Fruit fly (Drosophila melanogaster) whole organism, embryonic: ENCODE data around the gene Prosbeta6.

Experiments
- Abd-B ChIP-seq: fragments of 200-800 bp; sonication (Bioruptor generic); optimal IDR thresholded peaks from 2 replicates; lab custom pipeline; 2018; ENCODE audit warnings: missing biosample characterization, mild to moderate bottlenecking, missing genetic modification characterization, moderate library complexity
- Ada2b ChIP-seq: fragments of 200-800 bp; sonication (Bioruptor generic); IDR thresholded peaks from 2 replicates; pipeline ENCODE4 v1.3.6; 2022; ENCODE audit warnings: missing biosample characterization, missing genetic modification characterization
- BEAF-32 ChIP-seq: fragments of 200-800 bp; sonication (Bioruptor generic); optimal IDR thresholded peaks from 3 replicates; lab custom pipeline; 2017; ENCODE audit warnings: missing biosample characterization, missing genetic modification characterization, mild to moderate bottlenecking, moderate library complexity, missing genetic modification reagents
- CG10366 ChIP-seq: fragments of 200-800 bp; sonication (Bioruptor generic); IDR thresholded peaks from 2 replicates; pipeline ENCODE4 v1.3.6; 2022; ENCODE audit warnings: missing biosample characterization, missing genetic modification characterization
- CG11085 ChIP-seq: fragments of 200-800 bp; sonication (Bioruptor generic); IDR thresholded peaks from 2 replicates; pipeline ENCODE4 v1.3.6; 2022; ENCODE audit warnings: missing biosample characterization, missing genetic modification characterization
- CG1233 ChIP-seq: fragments of 200-800 bp; sonication (Bioruptor generic); optimal IDR thresholded peaks from 4 replicates; lab custom pipeline; 2018; ENCODE audit warnings: missing biosample characterization, mild to moderate bottlenecking, missing genetic modification characterization
- CG12769 ChIP-seq: fragments of 200-800 bp; sonication (Bioruptor generic); optimal IDR thresholded peaks from 2 replicates; lab custom pipeline; 2019; ENCODE audit warnings: missing biosample characterization, mild to moderate bottlenecking, missing genetic modification characterization, moderate library complexity
- CG13775 ChIP-seq: fragments of 200-800 bp; sonication (Bioruptor generic); optimal IDR thresholded peaks from 3 replicates; lab custom pipeline; 2017; ENCODE audit warnings: missing biosample characterization, mild to moderate bottlenecking, missing genetic modification characterization
- CG1529 ChIP-seq: fragments of 200-800 bp; sonication (Bioruptor generic); optimal IDR thresholded peaks from 3 replicates; lab custom pipeline; 2018; ENCODE audit warnings: missing biosample characterization, missing genetic modification characterization
- CG15479 ChIP-seq: fragments of 200-800 bp; sonication (Bioruptor generic); optimal IDR thresholded peaks from 3 replicates; lab custom pipeline; 2019; ENCODE audit warnings: missing biosample characterization, mild to moderate bottlenecking, missing genetic modification characterization, moderate library complexity
- CG17361 ChIP-seq: fragments of 200-800 bp; sonication (Bioruptor generic); IDR thresholded peaks from 3 replicates; pipeline ENCODE4 v1.3.6; 2022; ENCODE audit warnings: missing biosample characterization, missing genetic modification characterization
- CG17568 ChIP-seq: fragments of 200-800 bp; sonication (Bioruptor generic); optimal IDR thresholded peaks from 2 replicates; lab custom pipeline; 2018; ENCODE audit warnings: missing biosample characterization, mild to moderate bottlenecking, missing genetic modification characterization, moderate library complexity
- CG18619 ChIP-seq: fragments of 200-800 bp; sonication (Bioruptor generic); optimal IDR thresholded peaks from 3 replicates; lab custom pipeline; 2017; ENCODE audit warnings: missing biosample characterization, mild to moderate bottlenecking, missing genetic modification characterization
- CG2199 ChIP-seq: fragments of 200-800 bp; sonication (Bioruptor generic); IDR thresholded peaks from 3 replicates; pipeline ENCODE4 v1.3.6; 2022; ENCODE audit warnings: missing biosample characterization, missing genetic modification characterization
- CG4854 ChIP-seq: fragments of 200-800 bp; sonication (Bioruptor generic); optimal IDR thresholded peaks from 2 replicates; lab custom pipeline; 2016; ENCODE audit warnings: missing biosample characterization, missing genetic modification characterization, inconsistent platforms
- CG7372 ChIP-seq: fragments of 200-800 bp; sonication (Bioruptor generic); IDR thresholded peaks from 2 replicates; pipeline ENCODE4 v1.3.6; 2022; ENCODE audit warnings: missing biosample characterization, missing genetic modification characterization
- CG7839 ChIP-seq: fragments of 200-800 bp; sonication (Bioruptor generic); optimal IDR thresholded peaks from 3 replicates; lab custom pipeline; 2018; ENCODE audit warnings: missing biosample characterization, mild to moderate bottlenecking, missing genetic modification characterization, moderate library complexity
- CG8924 ChIP-seq: fragments of 200-800 bp; optimal IDR thresholded peaks from 3 replicates; lab custom pipeline; 2019; ENCODE audit warnings: missing biosample characterization, mild to moderate bottlenecking, missing genetic modification characterization, moderate library complexity
- CoRest ChIP-seq: fragments of 200-800 bp; sonication (Bioruptor generic); optimal IDR thresholded peaks from 3 replicates; lab custom pipeline; 2018; ENCODE audit warnings: missing biosample characterization, mild to moderate bottlenecking, missing genetic modification characterization, moderate library complexity
- Dfd ChIP-seq, 2 experiments: fragments of >200 bp; optimal IDR thresholded peaks; 2 replicates each; lab custom pipeline; 2017; ENCODE audit warnings: missing biosample characterization in 2 of 2, missing genetic modification characterization in 2 of 2
- Dip2 ChIP-seq: fragments of 200-800 bp; sonication (Bioruptor generic); IDR thresholded peaks from 2 replicates; pipeline ENCODE4 v1.3.6; 2022; ENCODE audit warnings: missing biosample characterization, missing genetic modification characterization
- Dref ChIP-seq: fragments of 200-800 bp; sonication (Bioruptor generic); IDR thresholded peaks from 2 replicates; pipeline ENCODE4 v1.3.6; 2022; ENCODE audit warnings: missing biosample characterization, missing genetic modification characterization
- Fer1 ChIP-seq: fragments of 200-800 bp; sonication (Bioruptor generic); optimal IDR thresholded peaks from 2 replicates; lab custom pipeline; 2017; ENCODE audit warnings: missing biosample characterization, mild to moderate bottlenecking, missing genetic modification characterization
- GATAe ChIP-seq: fragments of 200-800 bp; sonication (Bioruptor generic); conservative IDR thresholded peaks from 2 replicates; pipeline ENCODE4 v1.3.6; 2022; ENCODE audit warnings: missing biosample characterization, missing genetic modification characterization
- Hsf ChIP-seq: fragments of 200-800 bp; sonication (Bioruptor generic); optimal IDR thresholded peaks from 3 replicates; lab custom pipeline; 2016; ENCODE audit warnings: missing biosample characterization, missing genetic modification characterization
- Lhr ChIP-seq: fragments of 200-800 bp; sonication (Bioruptor generic); optimal IDR thresholded peaks from 3 replicates; lab custom pipeline; 2017; ENCODE audit warnings: mild to moderate bottlenecking, missing biosample characterization, missing genetic modification reagents, missing genetic modification characterization
- Sox100B ChIP-seq: fragments of 200-800 bp; sonication (Bioruptor generic); optimal IDR thresholded peaks from 3 replicates; lab custom pipeline; 2018; ENCODE audit warnings: missing biosample characterization, mild to moderate bottlenecking, missing genetic modification characterization
- Vsx1 ChIP-seq: fragments of 200-800 bp; sonication (Bioruptor generic); optimal IDR thresholded peaks from 2 replicates; lab custom pipeline; 2017; ENCODE audit warnings: missing biosample characterization, mild to moderate bottlenecking, missing genetic modification characterization, missing genetic modification reagents
- bbx ChIP-seq: fragments of 200-800 bp; sonication (Bioruptor generic); IDR thresholded peaks from 2 replicates; pipeline ENCODE4 v1.3.6; 2022; ENCODE audit warnings: missing biosample characterization, missing genetic modification characterization; ENCODE audit not compliant: partially characterized antibody
- cg ChIP-seq: fragments of 200-800 bp; sonication (Bioruptor generic); optimal IDR thresholded peaks from 3 replicates; lab custom pipeline; 2019; ENCODE audit warnings: missing biosample characterization, mild to moderate bottlenecking, missing genetic modification characterization, moderate library complexity
- chm ChIP-seq: fragments of 200-800 bp; sonication (Bioruptor generic); IDR thresholded peaks from 2 replicates; pipeline ENCODE4 v1.3.6; 2022; ENCODE audit warnings: missing biosample characterization, missing genetic modification characterization
- dmrt99B ChIP-seq: fragments of 200-800 bp; sonication (Bioruptor generic); optimal IDR thresholded peaks from 2 replicates; lab custom pipeline; 2018; ENCODE audit warnings: missing biosample characterization, mild to moderate bottlenecking, missing genetic modification characterization, moderate library complexity
- gce ChIP-seq: fragments of 200-800 bp; sonication (Bioruptor generic); IDR thresholded peaks from 3 replicates; pipeline ENCODE4 v1.3.6; 2022; ENCODE audit warnings: missing biosample characterization, missing genetic modification characterization
- gsb ChIP-seq: fragments of 200-800 bp; sonication (Bioruptor generic); IDR thresholded peaks from 2 replicates; pipeline ENCODE4 v1.3.6; 2022; ENCODE audit warnings: missing biosample characterization, missing genetic modification characterization
- hth ChIP-seq: fragments of >200 bp; optimal IDR thresholded peaks from 2 replicates; lab custom pipeline; 2017; ENCODE audit warnings: inconsistent platforms
- ind ChIP-seq: fragments of 200-800 bp; sonication (Bioruptor generic); optimal IDR thresholded peaks from 3 replicates; lab custom pipeline; 2016; ENCODE audit warnings: missing biosample characterization, missing genetic modification characterization
- kay ChIP-seq: fragments of 200-800 bp; sonication (Bioruptor generic); optimal IDR thresholded peaks from 2 replicates; lab custom pipeline; 2016; ENCODE audit warnings: missing biosample characterization, missing genetic modification characterization
- ken ChIP-seq: fragments of 200-800 bp; sonication (Bioruptor generic); IDR thresholded peaks from 3 replicates; pipeline ENCODE4 v1.3.6; 2022; ENCODE audit warnings: missing biosample characterization, missing genetic modification characterization
- klu ChIP-seq: fragments of 200-800 bp; sonication (Bioruptor generic); IDR thresholded peaks from 2 replicates; pipeline ENCODE4 v1.3.6; 2022; ENCODE audit warnings: missing biosample characterization, missing genetic modification characterization
- kni ChIP-seq: fragments of 200-800 bp; sonication (Bioruptor generic); optimal IDR thresholded peaks from 3 replicates; lab custom pipeline; 2017; ENCODE audit warnings: mild to moderate bottlenecking, missing biosample characterization, missing genetic modification reagents, missing genetic modification characterization
- lbe ChIP-seq: fragments of 200-800 bp; sonication (Bioruptor generic); optimal IDR thresholded peaks from 2 replicates; lab custom pipeline; 2016; ENCODE audit warnings: missing biosample characterization, mild to moderate bottlenecking, missing genetic modification characterization
- lmd ChIP-seq: fragments of 200-800 bp; sonication (Bioruptor generic); IDR thresholded peaks from 2 replicates; pipeline ENCODE4 v1.3.6; 2022; ENCODE audit warnings: missing biosample characterization, missing genetic modification characterization
- repo ChIP-seq: fragments of 200-800 bp; sonication (Bioruptor generic); optimal IDR thresholded peaks from 2 replicates; lab custom pipeline; 2016; ENCODE audit warnings: missing biosample characterization, missing genetic modification characterization
- sqz ChIP-seq: fragments of 200-800 bp; sonication (Bioruptor generic); optimal IDR thresholded peaks from 3 replicates; lab custom pipeline; 2018; ENCODE audit warnings: missing biosample characterization, mild to moderate bottlenecking, missing genetic modification characterization
- stwl ChIP-seq: fragments of 200-800 bp; sonication (Bioruptor generic); optimal IDR thresholded peaks from 3 replicates; lab custom pipeline; 2018; ENCODE audit warnings: missing biosample characterization, mild to moderate bottlenecking, missing genetic modification characterization, moderate library complexity
- tap ChIP-seq: fragments of 200-800 bp; optimal IDR thresholded peaks from 3 replicates; lab custom pipeline; 2019; ENCODE audit warnings: missing biosample characterization, mild to moderate bottlenecking, missing genetic modification characterization, moderate library complexity
- ttk ChIP-seq: fragments of 200-800 bp; sonication (Bioruptor generic); IDR thresholded peaks from 2 replicates; pipeline ENCODE4 v2.1.2; 2022; ENCODE audit warnings: missing biosample characterization, missing genetic modification characterization

Prosbeta6 gene

DNA sequence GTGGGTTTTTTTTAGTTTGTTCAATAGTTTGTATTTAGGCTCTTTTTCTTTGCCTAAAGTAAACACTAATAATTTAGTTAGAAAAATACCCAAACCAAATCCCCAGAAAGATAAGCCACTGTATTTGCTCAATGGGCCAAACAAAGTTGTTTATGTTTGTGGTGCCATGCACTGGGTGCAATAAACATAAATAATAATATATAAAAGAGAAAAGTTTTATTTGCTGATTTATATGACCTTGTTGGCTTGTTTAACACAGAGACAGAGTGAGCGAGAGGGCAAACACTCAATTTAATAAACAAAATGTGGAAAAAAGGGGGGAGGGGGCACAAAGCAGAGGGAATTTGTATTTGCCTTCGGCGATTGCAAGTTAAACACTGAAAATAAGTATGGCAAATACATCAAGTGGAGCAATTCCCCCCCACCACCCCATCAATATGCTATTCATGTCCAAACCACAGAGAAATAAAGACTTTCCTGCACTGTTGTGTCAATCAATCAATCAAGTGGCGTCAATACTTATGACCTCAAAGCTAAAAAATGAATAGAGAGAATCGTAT, 30.4 kb upstream of the Prosbeta6 start (continued):
- peak; percentile 0 for TF ChIP-seq tap
- peak; percentile 38 for TF ChIP-seq Lhr (GFP tag; lab: Kevin White, UChicago)
- no peak for TF ChIP-seq ken (GFP tag; lab: Robert Waterston, UW)
- no peak for TF ChIP-seq Fer1 (GFP tag; lab: Kevin White, UChicago)
- peak; percentile 47 for TF ChIP-seq stwl (tag; lab: Kevin White, UChicago)
- TF ChIP-seq sqz = peak; percentile 22
- TF ChIP-seq GATAe (GFP tag; lab: Robert Waterston, UW) = no peak
- TF ChIP-seq chm (GFP tag; lab: Robert Waterston, UW) = no peak
- no peak for TF ChIP-seq ttk (GFP tag; lab: Robert Waterston, UW)
- TF ChIP-seq cg (GFP tag; lab: Kevin White, UChicago) = no peak
- no peak for TF ChIP-seq BEAF-32 (GFP tag; lab: Kevin White, UChicago)
- peak; percentile 41 for TF ChIP-seq Sox100B
- TF ChIP-seq CG12769 = no peak
- no peak for TF ChIP-seq Dfd (GFP tag; optimal IDR thresholded peaks at IDR 0.05; lab: Kevin White, UChicago)
- no peak for TF ChIP-seq gsb (GFP tag; lab: Robert Waterston, UW)
- no peak for TF ChIP-seq Dref (GFP tag; lab: Robert Waterston, UW)
- peak; percentile 58 for TF ChIP-seq CG17568 (GFP tag; lab: Kevin White, UChicago)
- no peak for TF ChIP-seq repo (GFP tag; lab: Kevin White, UChicago)
- no peak for TF ChIP-seq CG2199 (GFP tag; lab: Robert Waterston, UW)
- TF ChIP-seq CG4854 = no peak
- TF ChIP-seq hth (lab: Kevin White, UChicago) = no peak
- TF ChIP-seq CG8924 (tag; lab: Kevin White, UChicago) = peak; percentile 68
- no peak for TF ChIP-seq Abd-B (GFP tag; lab: Kevin White, UChicago)
- TF ChIP-seq lmd (GFP tag; lab: Robert Waterston, UW) = no peak
- peak; percentile 22 for TF ChIP-seq CG7839 (tag; lab: Kevin White, UChicago)
- no peak for TF ChIP-seq gce (GFP tag; lab: Robert Waterston, UW)
- TF ChIP-seq bbx (GFP tag; lab: Robert Waterston, UW) = no peak
- peak; percentile 31 for TF ChIP-seq CoRest (tag; lab: Kevin White, UChicago)
- TF ChIP-seq lbe (GFP tag; lab: Kevin White, UChicago) = no peak
- TF ChIP-seq kni (GFP tag; lab: Kevin White, UChicago) = no peak
- TF ChIP-seq klu (GFP tag; lab: Robert Waterston, UW) = no peak
- TF ChIP-seq CG7372 = no peak

DNA sequence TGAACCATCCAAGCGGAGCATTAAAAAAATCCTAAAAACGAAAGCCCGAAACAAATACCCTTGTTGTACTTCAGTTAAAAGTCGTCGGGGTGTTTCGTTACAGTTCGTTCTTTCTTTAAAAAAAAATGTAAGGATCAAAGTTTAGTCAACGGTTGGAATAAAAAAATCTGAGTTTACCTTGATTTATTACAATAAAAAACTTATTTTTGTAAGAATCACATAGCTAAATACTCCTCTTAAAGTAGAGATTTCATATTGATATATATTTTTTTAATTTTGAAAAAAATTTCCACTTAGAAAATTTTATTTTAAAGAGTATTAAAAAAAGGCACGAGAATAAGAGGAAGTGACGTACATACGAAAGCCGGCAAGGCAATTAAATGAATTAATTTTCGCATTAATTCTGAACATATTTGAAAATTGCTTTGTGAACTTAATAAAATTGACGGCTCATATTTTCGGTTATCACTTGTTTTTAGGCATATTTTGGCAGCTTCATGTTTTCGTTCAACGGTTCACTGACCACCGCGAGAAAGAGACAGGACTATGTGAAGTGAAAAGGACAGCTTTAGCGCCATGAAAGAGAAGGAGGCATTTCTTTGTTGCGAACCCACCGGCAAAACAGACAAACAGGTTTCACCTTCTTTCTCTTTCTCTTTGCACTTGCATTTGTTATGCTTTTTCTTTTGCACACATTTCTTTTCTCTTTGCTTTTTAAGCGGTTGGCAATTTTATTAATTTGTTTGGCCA, 28.6 kb upstream of the Prosbeta6 start:
- TF ChIP-seq kay (GFP tag; lab: Kevin White, UChicago) (no peak), ind (GFP tag; lab: Kevin White, UChicago) (no peak), CG15479 (peak; percentile 12)

dm6 chr3L:16635566-16636210, 25.5 kb upstream of the Prosbeta6 start:
- TF ChIP-seq ind (GFP tag; lab: Kevin White, UChicago) = no peak
- TF ChIP-seq CG1529 (GFP tag; lab: Kevin White, UChicago) = peak; percentile 8
- TF ChIP-seq Hsf (GFP tag; lab: Kevin White, UChicago) = peak; percentile 29
- TF ChIP-seq Ada2b (GFP tag; lab: Robert Waterston, UW) = no peak
- no peak for TF ChIP-seq CG11085 (GFP tag; lab: Robert Waterston, UW)
- TF ChIP-seq CG13775 (GFP tag; lab: Kevin White, UChicago) = no peak
- TF ChIP-seq CG10366 (GFP tag; lab: Robert Waterston, UW) = peak; percentile 23; the same call in 1 of the 2 replicates
- TF ChIP-seq Dip2 (GFP tag; lab: Robert Waterston, UW) = no peak
- no peak for TF ChIP-seq Vsx1 (GFP tag; lab: Kevin White, UChicago)
- TF ChIP-seq CG1233 (GFP tag; lab: Kevin White, UChicago) = peak; percentile 2
- peak; percentile 59; the same call in 2 of the 3 replicates for TF ChIP-seq CG17361 (GFP tag; lab: Robert Waterston, UW)
- no peak for TF ChIP-seq CG18619 (GFP tag; lab: Kevin White, UChicago)
- TF ChIP-seq kay (GFP tag; lab: Kevin White, UChicago) = peak; percentile 76
- TF ChIP-seq dmrt99B (tag; lab: Kevin White, UChicago) = peak; percentile 16
